Fruit fly (Drosophila melanogaster): ENCODE data around the gene Afti.

Afti gene

DNA sequence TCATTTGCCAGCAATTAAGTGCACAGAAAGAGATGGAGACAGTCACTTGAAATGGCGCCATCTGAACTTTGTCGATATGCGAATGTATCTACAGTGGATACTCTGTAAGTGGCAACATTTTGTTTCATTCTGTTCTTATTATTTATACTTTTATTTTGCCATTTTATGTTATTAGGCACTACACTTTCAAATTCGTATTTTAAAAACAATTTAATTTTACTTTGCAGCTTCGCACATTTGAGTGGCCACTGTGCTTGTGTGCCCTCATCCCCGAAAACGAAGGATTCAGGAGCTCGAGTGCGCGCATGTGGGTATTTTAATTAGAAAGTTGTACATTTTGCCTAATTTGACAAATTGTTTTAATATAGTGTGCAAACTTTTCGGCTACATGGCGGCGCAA lies 30.9 kb upstream of the Afti start (continued):
- TF ChIP-seq CG10147 (GFP tag; optimal IDR thresholded peaks at IDR 0.05): peak; percentile 20
- TF ChIP-seq CG7963 (GFP tag; IDR thresholded peaks at IDR 0.05; ENCODE audit: partially characterized antibody): no peak
- TF ChIP-seq sc (optimal IDR thresholded peaks at IDR 0.05): no peak
- no peak for TF ChIP-seq sc (GFP tag; optimal IDR thresholded peaks at IDR 0.05)
- TF ChIP-seq crp (GFP tag; optimal IDR thresholded peaks at IDR 0.05): no peak
- TF ChIP-seq ATbp (GFP tag; optimal IDR thresholded peaks at IDR 0.05): no peak
- TF ChIP-seq fd102C (GFP tag; optimal IDR thresholded peaks at IDR 0.05): peak; percentile 58
- peak; percentile 64 for TF ChIP-seq CG11504 (tag; optimal IDR thresholded peaks at IDR 0.05)
- no peak for TF ChIP-seq zen2 (GFP tag; IDR thresholded peaks at IDR 0.05; ENCODE audit: partially characterized antibody)
- TF ChIP-seq dm (GFP tag; optimal IDR thresholded peaks at IDR 0.05): no peak
- TF ChIP-seq HLH3B (GFP tag; IDR thresholded peaks at IDR 0.05): peak; percentile 46
- TF ChIP-seq stc (GFP tag; IDR thresholded peaks at IDR 0.05): 0 out of 2 replicates have a peak, but pooled peaks have one; percentile 8
- TF ChIP-seq CG10959 (GFP tag; IDR thresholded peaks at IDR 0.05): peak; percentile 37; the same call in 1 of the 2 replicates
- TF ChIP-seq GATAe (GFP tag; conservative IDR thresholded peaks at IDR 0.05): no peak
- TF ChIP-seq CG2120 (GFP tag; optimal IDR thresholded peaks at IDR 0.05): peak; percentile 47
- no peak for TF ChIP-seq sima (GFP tag; optimal IDR thresholded peaks at IDR 0.05)
- TF ChIP-seq cg (GFP tag; optimal IDR thresholded peaks at IDR 0.05): no peak
- TF ChIP-seq Mrtf (GFP tag; IDR thresholded peaks at IDR 0.05): peak; percentile 34; the same call in 1 of the 3 replicates
- no peak for TF ChIP-seq nau (GFP tag; optimal IDR thresholded peaks at IDR 0.05)
- TF ChIP-seq pho (GFP tag; optimal IDR thresholded peaks at IDR 0.05): peak; percentile 4
- TF ChIP-seq CG7745 (tag; optimal IDR thresholded peaks at IDR 0.05): no peak
- peak; percentile 30 for TF ChIP-seq az2 (GFP tag; optimal IDR thresholded peaks at IDR 0.05)
- peak; percentile 51 for TF ChIP-seq CG17359 (tag; optimal IDR thresholded peaks at IDR 0.05)
- TF ChIP-seq cato (GFP tag; optimal IDR thresholded peaks at IDR 0.05; ENCODE audit: borderline replicate concordance): no peak
- TF ChIP-seq Six4 (GFP tag; optimal IDR thresholded peaks at IDR 0.05): peak; percentile 19
- peak; percentile 62 for TF ChIP-seq CG14667 (GFP tag; IDR thresholded peaks at IDR 0.05)
- TF ChIP-seq CG5953 (GFP tag; IDR thresholded peaks at IDR 0.05): no peak
- TF ChIP-seq CG17612 (GFP tag; IDR thresholded peaks at IDR 0.05): 0 out of 2 replicates have a peak, but pooled peaks have one; percentile 4
- TF ChIP-seq CG12744 (GFP tag; optimal IDR thresholded peaks at IDR 0.05): no peak
- TF ChIP-seq CG34224 (GFP tag; IDR thresholded peaks at IDR 0.05; ENCODE audit: partially characterized antibody): no peak
- peak; percentile 8 for TF ChIP-seq Oli (tag; optimal IDR thresholded peaks at IDR 0.05)
- peak; percentile 25 for TF ChIP-seq bcd (GFP tag; optimal IDR thresholded peaks at IDR 0.05)
- TF ChIP-seq CG4730 (GFP tag; IDR thresholded peaks at IDR 0.05): peak; percentile 28; the same call in 1 of the 2 replicates
- no peak for TF ChIP-seq ro (GFP tag; IDR thresholded peaks at IDR 0.05)
- TF ChIP-seq CG13624 (GFP tag; optimal IDR thresholded peaks at IDR 0.05): peak; percentile 8
- TF ChIP-seq CG8089 (GFP tag; optimal IDR thresholded peaks at IDR 0.05): no peak
- TF ChIP-seq vvl (GFP tag; IDR thresholded peaks at IDR 0.05): peak; percentile 79
- no peak for TF ChIP-seq Spps (tag; optimal IDR thresholded peaks at IDR 0.05)
- no peak for TF ChIP-seq CG8290 (GFP tag; optimal IDR thresholded peaks at IDR 0.05)
- TF ChIP-seq CG8290 (tag; optimal IDR thresholded peaks at IDR 0.05): peak in 1 of 2 experiments; percentile 42
- TF ChIP-seq Hr78 (GFP tag; optimal IDR thresholded peaks at IDR 0.05): no peak
- TF ChIP-seq CG15479 (GFP tag; optimal IDR thresholded peaks at IDR 0.05): peak; percentile 4
- TF ChIP-seq grn (GFP tag; optimal IDR thresholded peaks at IDR 0.05): no peak
- peak; percentile 13 for TF ChIP-seq HmgZ (tag; optimal IDR thresholded peaks at IDR 0.05)
- TF ChIP-seq Bteb2 (GFP tag; optimal IDR thresholded peaks at IDR 0.05): no peak
- TF ChIP-seq emc (GFP tag; optimal IDR thresholded peaks at IDR 0.05): no peak
- peak; percentile 35; the same call in 1 of the 2 replicates for TF ChIP-seq CG14014 (GFP tag; IDR thresholded peaks at IDR 0.05)
- no peak for TF ChIP-seq CG9797 (GFP tag; optimal IDR thresholded peaks at IDR 0.05)
- TF ChIP-seq tap (tag; optimal IDR thresholded peaks at IDR 0.05): peak; percentile 21
- TF ChIP-seq CG6854 (GFP tag; optimal IDR thresholded peaks at IDR 0.05): no peak
- no peak for TF ChIP-seq tll (GFP tag; optimal IDR thresholded peaks at IDR 0.05)

Measured in whole organism, embryonic.